Fruit fly (Drosophila melanogaster) whole organism, wandering third instar larva: ENCODE data around the gene CG42660.
"Not testable (repeated sequence)": the region's sequence is repeated elsewhere in the genome, so short reads cannot be mapped to it uniquely, and the experiment has no call there.

Experiments
- Abd-B ChIP-seq: fragments of >200 bp; optimal IDR thresholded peaks from 2 replicates; lab custom pipeline; 2017; ENCODE audit warnings: missing biosample characterization, missing genetic modification characterization
- CG32264 ChIP-seq: fragments of 200-800 bp; sonication (Bioruptor generic); optimal IDR thresholded peaks from 2 replicates; lab custom pipeline; 2016; ENCODE audit warnings: missing biosample characterization, missing genetic modification characterization
- CG9705 ChIP-seq: fragments of 200-800 bp; sonication (Bioruptor generic); optimal IDR thresholded peaks from 2 replicates; lab custom pipeline; 2018; ENCODE audit warnings: missing biosample characterization, mild to moderate bottlenecking, missing genetic modification characterization
- CrebA ChIP-seq: fragments of 200-800 bp; sonication (Bioruptor generic); optimal IDR thresholded peaks from 2 replicates; lab custom pipeline; 2016; ENCODE audit warnings: missing biosample characterization, mild to moderate bottlenecking, missing genetic modification characterization, borderline replicate concordance
- Dfd ChIP-seq: fragments of >200 bp; optimal IDR thresholded peaks from 2 replicates; lab custom pipeline; 2017; ENCODE audit warnings: missing biosample characterization, missing genetic modification characterization
- GATAd ChIP-seq: sonication (Bioruptor generic); optimal IDR thresholded peaks from 2 replicates; lab custom pipeline; 2016; ENCODE audit warnings: missing biosample characterization, missing genetic modification characterization
- HLH106 ChIP-seq: fragments of 200-800 bp; optimal IDR thresholded peaks from 3 replicates; lab custom pipeline; 2019; ENCODE audit warnings: missing biosample characterization, mild to moderate bottlenecking, missing genetic modification characterization, moderate library complexity
- Hnf4 ChIP-seq: fragments of 200-800 bp; sonication (Bioruptor generic); optimal IDR thresholded peaks from 2 replicates; lab custom pipeline; 2016; ENCODE audit warnings: missing biosample characterization, mild to moderate bottlenecking, missing genetic modification characterization
- Hr78 ChIP-seq: fragments of >200 bp; optimal IDR thresholded peaks from 2 replicates; lab custom pipeline; 2017; ENCODE audit warnings: missing biosample characterization, missing genetic modification characterization
- Hr83 ChIP-seq: fragments of 200-300 bp; sonication (Bioruptor generic); optimal IDR thresholded peaks from 2 replicates; lab custom pipeline; 2016; ENCODE audit warnings: missing biosample characterization, mild to moderate bottlenecking, missing genetic modification characterization, moderate library complexity; ENCODE audit not compliant: poor library complexity, severe bottlenecking
- Jra ChIP-seq: sonication (Bioruptor generic); optimal IDR thresholded peaks from 2 replicates; lab custom pipeline; 2016; ENCODE audit warnings: missing biosample characterization, missing genetic modification characterization
- Mio ChIP-seq: sonication (Bioruptor generic); optimal IDR thresholded peaks from 2 replicates; lab custom pipeline; 2016; ENCODE audit warnings: missing biosample characterization, missing genetic modification characterization
- Myc ChIP-seq: fragments of >200 bp; optimal IDR thresholded peaks from 2 replicates; lab custom pipeline; 2017
- N ChIP-seq: fragments of >200 bp; optimal IDR thresholded peaks from 2 replicates; lab custom pipeline; 2018; ENCODE audit warnings: missing biosample characterization, missing external identifiers, missing genetic modification characterization
- OdsH ChIP-seq: fragments of 200-800 bp; sonication (Bioruptor generic); optimal IDR thresholded peaks from 2 replicates; lab custom pipeline; 2016; ENCODE audit warnings: missing biosample characterization, mild to moderate bottlenecking, missing genetic modification characterization
- Rel ChIP-seq, 2 experiments: fragments of 200-800 bp; sonication (Bioruptor generic) in 1 of 2; optimal IDR thresholded peaks; 2 replicates in 1 of 2; 3 replicates in 1 of 2; lab custom pipeline; 2016 to 2019; ENCODE audit warnings: mild to moderate bottlenecking in 2 of 2, missing biosample characterization in 2 of 2, missing genetic modification characterization in 2 of 2, moderate library complexity in 1 of 2
- Sp1 ChIP-seq: fragments of 200-800 bp; sonication (Bioruptor generic); optimal IDR thresholded peaks from 3 replicates; lab custom pipeline; 2019; ENCODE audit warnings: missing biosample characterization, mild to moderate bottlenecking, missing genetic modification characterization, moderate library complexity
- br ChIP-seq: fragments of 200-800 bp; sonication (Bioruptor generic); optimal IDR thresholded peaks from 2 replicates; lab custom pipeline; 2016; ENCODE audit warnings: missing biosample characterization, missing genetic modification characterization
- brk ChIP-seq: fragments of 200-800 bp; sonication (Bioruptor generic); optimal IDR thresholded peaks from 2 replicates; lab custom pipeline; 2016; ENCODE audit warnings: missing biosample characterization, mild to moderate bottlenecking, missing genetic modification characterization
- dmrt93B ChIP-seq: fragments of 200-800 bp; sonication (Bioruptor generic); optimal IDR thresholded peaks from 2 replicates; lab custom pipeline; 2018; ENCODE audit warnings: missing biosample characterization, mild to moderate bottlenecking, missing genetic modification characterization
- dsf ChIP-seq: sonication (Bioruptor generic); optimal IDR thresholded peaks from 2 replicates; lab custom pipeline; 2016; ENCODE audit warnings: missing biosample characterization, missing genetic modification characterization, borderline replicate concordance
- ey ChIP-seq: fragments of 200-800 bp; sonication (Bioruptor generic); optimal IDR thresholded peaks from 2 replicates; lab custom pipeline; 2016; ENCODE audit warnings: missing biosample characterization, missing genetic modification characterization
- foxo ChIP-seq, 2 experiments: fragments of 200-800 bp; sonication (Bioruptor generic); optimal IDR thresholded peaks; 2 replicates in 1 of 2; 3 replicates in 1 of 2; lab custom pipeline; 2016 to 2017; ENCODE audit warnings: missing biosample characterization in 2 of 2, missing genetic modification characterization in 2 of 2
- fru ChIP-seq: fragments of 200-800 bp; sonication (Bioruptor generic); optimal IDR thresholded peaks from 3 replicates; lab custom pipeline; 2016; ENCODE audit warnings: missing biosample characterization, mild to moderate bottlenecking, missing genetic modification characterization
- h ChIP-seq: fragments of 200-800 bp; sonication (Bioruptor generic); optimal IDR thresholded peaks from 3 replicates; lab custom pipeline; 2016; ENCODE audit warnings: missing biosample characterization, mild to moderate bottlenecking, missing genetic modification characterization
- jim ChIP-seq: fragments of 175-275, 200-325 bp; sonication (Bioruptor generic); optimal IDR thresholded peaks from 2 replicates; lab custom pipeline; 2016; ENCODE audit warnings: missing biosample characterization, mild to moderate bottlenecking, missing genetic modification characterization
- lola ChIP-seq: fragments of >200 bp; optimal IDR thresholded peaks from 2 replicates; lab custom pipeline; 2017; ENCODE audit warnings: missing biosample characterization, missing genetic modification characterization
- pan ChIP-seq: fragments of >200 bp; optimal IDR thresholded peaks from 2 replicates; lab custom pipeline; 2017
- psq ChIP-seq: fragments of 200-800 bp; sonication (Bioruptor generic); optimal IDR thresholded peaks from 3 replicates; lab custom pipeline; 2017; ENCODE audit warnings: missing biosample characterization, mild to moderate bottlenecking, missing genetic modification characterization, moderate library complexity
- rgr ChIP-seq: fragments of 200-800 bp; sonication (Bioruptor generic); optimal IDR thresholded peaks from 3 replicates; lab custom pipeline; 2016; ENCODE audit warnings: missing biosample characterization, mild to moderate bottlenecking, missing genetic modification characterization
- sage ChIP-seq: fragments of 200-800 bp; sonication (Bioruptor generic); optimal IDR thresholded peaks from 2 replicates; lab custom pipeline; 2016; ENCODE audit warnings: missing biosample characterization, mild to moderate bottlenecking, missing genetic modification characterization
- sv ChIP-seq: fragments of 200-800 bp; sonication (Bioruptor generic); optimal IDR thresholded peaks from 3 replicates; lab custom pipeline; 2016; ENCODE audit warnings: missing biosample characterization, missing genetic modification characterization
- tai ChIP-seq: sonication (Bioruptor generic); optimal IDR thresholded peaks from 2 replicates; lab custom pipeline; 2016; ENCODE audit warnings: missing biosample characterization, missing genetic modification characterization
- usp ChIP-seq: fragments of >200 bp; optimal IDR thresholded peaks from 2 replicates; lab custom pipeline; 2017; ENCODE audit warnings: missing biosample characterization, missing genetic modification characterization
- woc ChIP-seq: sonication (Bioruptor generic); optimal IDR thresholded peaks from 2 replicates; lab custom pipeline; 2016; ENCODE audit warnings: missing biosample characterization, mild to moderate bottlenecking, missing genetic modification characterization

CG42660 gene

DNA sequence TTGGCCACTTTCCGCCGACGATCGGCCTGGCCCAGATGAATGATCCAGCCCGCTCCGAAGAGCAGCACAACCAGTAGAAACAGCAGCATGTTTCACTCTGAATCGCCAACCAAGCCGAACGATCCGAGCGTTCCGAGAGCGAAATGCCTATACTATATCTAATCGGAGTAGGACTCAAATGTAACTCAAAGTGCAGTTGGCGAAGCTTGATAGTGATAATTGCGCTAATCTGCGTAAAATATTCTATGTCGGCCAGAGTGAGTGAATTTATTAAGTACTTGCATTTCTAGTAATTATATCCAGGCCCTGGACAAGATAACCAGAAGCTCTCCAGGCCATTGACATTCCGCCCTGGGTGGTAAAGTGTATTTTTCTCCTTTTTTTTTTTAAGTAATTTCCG is 30.8 kb downstream of the CG42660 start, which contains the start of gene Cyp4d8:
Gene Cyp4d8 (minus strand): TSS at position 101 of the 400 bp plus-strand sequence.
- TF ChIP-seq sv (GFP tag; lab: Kevin White, UChicago) (no peak), GATAd (GFP tag; lab: Kevin White, UChicago) (no peak), psq (GFP tag; lab: Kevin White, UChicago) (no peak), Abd-B (GFP tag; lab: Kevin White, UChicago) (no peak), brk (GFP tag; lab: Kevin White, UChicago) (no peak), Hr78 (GFP tag; lab: Kevin White, UChicago) (no peak), N (no peak), dmrt93B (GFP tag; lab: Kevin White, UChicago) (no peak), foxo (GFP tag; optimal IDR thresholded peaks at IDR 0.05; lab: Kevin White, UChicago) (no peak), CrebA (GFP tag; lab: Kevin White, UChicago) (no peak), HLH106 (tag; lab: Kevin White, UChicago) (no peak), CG32264 (GFP tag; lab: Kevin White, UChicago) (no peak), Rel (GFP tag; optimal IDR thresholded peaks at IDR 0.05; lab: Kevin White, UChicago) (no peak), Rel (tag; optimal IDR thresholded peaks at IDR 0.05; lab: Kevin White, UChicago) (no peak), Sp1 (GFP tag; lab: Kevin White, UChicago) (no peak), usp (no peak)

DNA sequence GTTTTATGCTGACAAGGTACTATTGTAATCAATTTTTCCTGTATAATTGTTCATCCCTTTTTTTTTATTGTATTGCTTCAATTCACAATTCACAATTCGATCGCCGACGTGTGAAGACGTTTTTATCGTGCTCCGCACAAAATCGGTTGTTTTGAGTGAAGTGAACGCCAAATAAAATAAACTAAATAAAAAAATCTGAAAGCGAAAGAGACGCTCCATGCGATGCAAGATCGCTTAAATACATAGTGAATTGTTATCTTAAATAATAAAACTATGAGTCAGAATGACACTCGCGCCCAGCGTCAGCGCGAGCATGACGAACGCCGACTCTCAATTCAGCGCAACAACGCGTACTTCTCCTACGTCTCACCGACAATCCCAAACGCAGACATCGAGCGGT is 33.4 kb downstream of the CG42660 start, which contains the start of gene CG8539:
Gene CG8539 (minus strand): TSS at position 101 of the 400 bp plus-strand sequence.
- not testable (repeated sequence) for TF ChIP-seq Mio; brk (GFP tag; lab: Kevin White, UChicago); Hr78 (GFP tag; lab: Kevin White, UChicago)

DNA sequence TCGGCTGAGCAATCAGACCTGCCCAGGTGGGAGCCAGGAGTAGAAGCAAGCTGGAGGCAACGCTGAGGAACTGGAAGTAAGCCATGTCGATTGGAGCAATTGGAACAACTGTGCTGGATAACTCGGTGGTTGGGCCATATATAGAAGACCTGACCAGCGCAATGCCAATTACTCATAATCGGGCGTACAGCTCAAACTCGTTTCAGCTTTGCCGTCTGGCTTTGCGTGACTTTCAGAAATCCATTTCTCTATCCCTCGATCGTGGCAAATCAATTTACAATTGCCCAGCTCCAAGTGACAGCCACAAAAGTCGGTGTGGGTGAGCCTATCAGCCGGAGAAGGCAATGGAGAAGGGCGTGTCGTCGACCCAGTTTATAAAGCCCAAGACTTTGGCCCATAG is 40.8 kb downstream of the CG42660 start, which contains the start of gene CG7548:
Gene CG7548 (minus strand): TSS at position 101 of the 400 bp plus-strand sequence.
- no peak for TF ChIP-seq tai (GFP tag; lab: Kevin White, UChicago)
- no peak for TF ChIP-seq N
- no peak for TF ChIP-seq woc (GFP tag; lab: Kevin White, UChicago)
- TF ChIP-seq foxo (GFP tag; optimal IDR thresholded peaks at IDR 0.05; lab: Kevin White, UChicago): no peak
- TF ChIP-seq br: no peak
- TF ChIP-seq jim (GFP tag; lab: Kevin White, UChicago): no peak
- TF ChIP-seq fru: no peak
- TF ChIP-seq Myc: no peak
- no peak for TF ChIP-seq CG32264 (GFP tag; lab: Kevin White, UChicago)
- TF ChIP-seq, all 38 proteins: peak for 0

DNA sequence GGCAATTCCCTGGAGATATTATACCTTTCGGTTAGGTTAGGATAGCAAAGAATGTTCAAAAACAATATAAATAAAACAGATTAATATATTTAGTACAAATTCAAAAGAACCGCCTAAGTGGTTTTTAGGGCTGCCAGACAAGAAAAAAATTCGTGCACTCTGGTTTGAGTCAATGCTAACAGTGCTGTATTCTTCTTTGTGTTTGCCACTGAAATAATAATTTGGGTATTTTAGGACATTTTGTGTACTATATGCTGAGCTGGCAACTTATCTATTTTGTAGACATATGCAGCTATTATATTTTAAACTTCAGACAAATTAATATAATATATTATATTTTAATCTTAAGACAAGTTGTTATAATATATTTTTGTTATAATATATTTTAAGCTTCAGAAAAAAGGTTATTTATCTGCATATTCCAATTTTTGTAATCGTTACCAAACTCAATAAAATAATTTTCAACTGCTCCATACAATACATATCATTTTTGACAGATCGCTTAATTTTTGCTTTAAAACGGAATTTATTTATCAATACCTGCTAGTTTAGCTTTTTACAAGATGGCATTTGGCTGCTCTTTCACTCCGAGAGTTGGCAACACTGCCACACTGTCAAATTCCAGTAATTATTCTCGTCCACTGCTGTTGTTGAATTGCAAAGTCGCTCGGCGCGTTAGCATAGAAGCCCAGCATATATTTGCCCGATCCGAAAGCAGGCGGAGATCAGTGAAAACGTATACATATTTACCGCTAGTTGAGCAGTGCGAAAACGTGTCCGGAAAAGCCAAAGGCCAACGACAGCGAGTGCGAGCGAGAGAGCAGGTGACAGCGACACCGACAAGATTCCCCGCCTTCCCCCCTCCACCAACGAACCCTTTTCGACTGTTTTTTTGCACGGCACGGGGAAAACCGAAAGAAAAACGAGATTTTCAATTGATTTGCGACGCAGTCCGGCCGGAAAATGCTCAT is 45.4 kb downstream of the CG42660 start, which contains the start of gene CG7546:
Gene CG7546 (plus strand): TSS at position 573 of the 971 bp plus-strand sequence.
- TF ChIP-seq fru (peak; percentile 17), CrebA (GFP tag; lab: Kevin White, UChicago) (no peak), lola (no peak), HLH106 (tag; lab: Kevin White, UChicago) (peak; percentile 50), dsf (GFP tag; lab: Kevin White, UChicago) (no peak), CG32264 (GFP tag; lab: Kevin White, UChicago) (no peak), woc (GFP tag; lab: Kevin White, UChicago) (peak; percentile 57), pan (no peak), dmrt93B (GFP tag; lab: Kevin White, UChicago) (no peak), psq (GFP tag; lab: Kevin White, UChicago) (peak; percentile 56), GATAd (GFP tag; lab: Kevin White, UChicago) (no peak), br (no peak), Hr83 (no peak), foxo (GFP tag; optimal IDR thresholded peaks at IDR 0.05; lab: Kevin White, UChicago) (peak in 1 of 2 experiments; percentile 59), sv (GFP tag; lab: Kevin White, UChicago) (peak; percentile 3), h (GFP tag; lab: Kevin White, UChicago) (no peak), Dfd (GFP tag; lab: Kevin White, UChicago) (no peak), Sp1 (GFP tag; lab: Kevin White, UChicago) (peak; percentile 31), Hr78 (GFP tag; lab: Kevin White, UChicago) (no peak), Myc (peak; percentile 96), sage (GFP tag; lab: Kevin White, UChicago) (no peak), CG9705 (GFP tag; lab: Kevin White, UChicago) (peak; percentile 5), rgr (GFP tag; lab: Kevin White, UChicago) (peak; percentile 58), Hnf4 (GFP tag; lab: Kevin White, UChicago) (no peak), Rel (GFP tag; optimal IDR thresholded peaks at IDR 0.05; lab: Kevin White, UChicago) (no peak), Rel (tag; optimal IDR thresholded peaks at IDR 0.05; lab: Kevin White, UChicago) (peak; percentile 66), ey (no peak), usp (no peak), OdsH (peak; percentile 14), Jra (GFP tag; lab: Kevin White, UChicago) (no peak)
